Fruit fly (Drosophila melanogaster): Measurements from ENCODE around the gene pic.

Gene pic

DNA sequence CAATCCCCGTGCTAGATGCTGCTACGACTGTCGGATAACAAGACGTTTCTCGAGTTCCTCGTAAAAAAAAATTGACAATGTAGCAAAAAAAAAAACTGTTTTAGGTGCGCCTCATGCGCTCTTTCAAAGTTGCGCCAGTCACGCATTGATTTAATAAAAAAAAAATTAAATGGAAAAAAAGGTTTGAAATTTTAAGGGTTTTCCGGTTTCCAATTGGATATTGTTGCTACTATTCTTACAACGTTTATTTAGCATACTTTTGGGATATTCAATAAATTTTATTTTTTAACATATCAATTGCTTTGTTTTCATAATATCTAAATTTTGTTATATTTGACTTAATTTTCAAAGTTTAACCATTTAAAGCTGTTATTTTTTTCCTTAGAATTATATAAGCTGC lies 4.5 kb downstream of the pic start:
- TF ChIP-seq CG8301 (tag; optimal IDR thresholded peaks at IDR 0.05): no peak
- TF ChIP-seq CG32121 (GFP tag; IDR thresholded peaks at IDR 0.05): no peak
- no peak for TF ChIP-seq CG34367 (tag; optimal IDR thresholded peaks at IDR 0.05)
- no peak for TF ChIP-seq D1 (tag; optimal IDR thresholded peaks at IDR 0.05)
- TF ChIP-seq CG14655 (GFP tag; optimal IDR thresholded peaks at IDR 0.05): no peak
- TF ChIP-seq fd96Ca (GFP tag; IDR thresholded peaks at IDR 0.05): no peak
- no peak for TF ChIP-seq CG17806 (tag; optimal IDR thresholded peaks at IDR 0.05)
- no peak for TF ChIP-seq CG12605 (GFP tag; IDR thresholded peaks at IDR 0.05)
- TF ChIP-seq CG4496 (GFP tag; IDR thresholded peaks at IDR 0.05): no peak
- TF ChIP-seq EcR (GFP tag; optimal IDR thresholded peaks at IDR 0.05): no peak
- no peak for TF ChIP-seq gl (tag; optimal IDR thresholded peaks at IDR 0.05)
- TF ChIP-seq CG15710 (tag; optimal IDR thresholded peaks at IDR 0.05): no peak
- TF ChIP-seq rn (GFP tag; IDR thresholded peaks at IDR 0.05): no peak
- no peak for TF ChIP-seq CG13204 (GFP tag; optimal IDR thresholded peaks at IDR 0.05)
- TF ChIP-seq Pif1B (GFP tag; optimal IDR thresholded peaks at IDR 0.05): no peak
- no peak for TF ChIP-seq Snoo (tag; optimal IDR thresholded peaks at IDR 0.05)
- TF ChIP-seq Ets98B (GFP tag; IDR thresholded peaks at IDR 0.05): no peak

DNA sequence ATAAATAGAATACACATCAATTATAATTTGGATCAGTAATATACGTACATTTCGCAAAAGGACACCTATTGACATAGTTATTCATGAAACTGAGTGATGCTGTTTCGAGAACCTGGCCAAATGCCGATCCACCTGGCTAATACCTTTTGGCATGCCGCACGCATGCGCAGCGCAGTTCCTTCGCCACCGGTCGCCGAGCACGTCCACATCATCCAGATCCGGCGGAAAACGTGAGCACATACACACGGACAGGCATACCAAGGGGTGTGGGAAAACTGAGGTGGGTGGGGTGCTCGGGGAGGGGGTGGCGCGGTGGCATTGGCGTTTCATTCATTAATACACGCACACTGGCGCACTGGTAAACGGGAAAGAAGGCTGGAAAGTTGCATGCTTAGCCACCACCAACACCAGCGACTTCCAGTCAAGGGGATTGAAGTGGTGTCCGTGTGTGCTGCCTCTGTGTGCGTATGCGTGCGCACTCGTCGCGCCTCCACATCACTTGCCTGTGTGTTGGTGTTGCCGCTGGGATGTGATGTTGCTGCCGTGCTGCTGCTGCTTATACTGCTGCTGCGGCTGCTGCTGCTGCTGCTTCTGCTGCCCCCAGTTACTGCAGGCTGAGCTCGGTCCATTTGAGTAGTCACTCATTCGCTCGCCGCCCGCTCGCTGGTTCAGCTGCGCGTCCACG lies 5.2 kb downstream of the pic start, which contains the start of gene sim:
sim (plus strand) TSS at position 635 of the 685 bp plus-strand sequence.
- TF ChIP-seq Pif1B (GFP tag; optimal IDR thresholded peaks at IDR 0.05) (no peak), fd96Ca (GFP tag; IDR thresholded peaks at IDR 0.05) (0 out of 3 replicates have a peak, but pooled peaks have one; percentile 35), CG13204 (GFP tag; optimal IDR thresholded peaks at IDR 0.05) (peak; percentile 47)

DNA sequence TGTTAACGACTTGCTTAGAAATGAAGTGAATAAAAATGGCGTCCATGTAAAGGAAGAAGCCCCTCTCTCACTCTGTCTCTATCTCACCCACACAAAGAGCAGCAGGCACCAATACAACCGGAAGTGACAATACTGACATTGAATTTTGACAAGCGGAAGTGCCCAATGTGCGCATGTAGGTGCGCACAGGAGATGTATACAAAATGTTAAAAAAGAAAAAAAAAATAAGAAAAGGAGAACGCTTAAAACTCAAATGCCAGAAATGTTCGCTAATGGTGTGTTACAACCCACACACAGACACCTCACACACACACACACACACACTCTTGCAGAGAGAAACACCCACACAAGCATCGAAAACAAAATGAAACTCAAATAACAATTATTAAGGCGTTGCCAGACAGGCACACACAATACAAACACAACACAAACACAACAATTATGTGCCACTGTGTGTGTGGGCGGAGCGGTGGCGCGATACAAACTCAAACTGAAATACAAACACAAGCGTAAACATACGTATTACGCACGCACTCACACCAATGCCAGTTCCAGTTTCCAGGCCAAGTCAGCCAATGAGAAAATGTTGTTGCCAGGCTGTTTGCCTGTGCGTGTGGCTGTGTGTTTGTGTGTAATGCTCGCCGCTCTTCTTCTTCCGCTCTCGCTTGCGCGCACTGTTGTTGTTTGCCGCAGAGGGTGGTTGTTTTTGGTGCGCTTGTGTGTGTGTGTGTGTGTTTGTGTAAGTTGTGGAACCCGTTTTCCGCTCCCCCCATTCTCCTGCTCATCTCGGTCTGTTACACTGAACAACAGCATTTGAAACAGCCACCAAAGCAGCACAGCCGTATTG lies 11.9 kb downstream of the pic start:
- TF ChIP-seq CG13204 (GFP tag; optimal IDR thresholded peaks at IDR 0.05) (no peak), fd96Ca (GFP tag; IDR thresholded peaks at IDR 0.05) (peak; percentile 40; the same call in 1 of the 3 replicates), Pif1B (GFP tag; optimal IDR thresholded peaks at IDR 0.05) (no peak)

DNA sequence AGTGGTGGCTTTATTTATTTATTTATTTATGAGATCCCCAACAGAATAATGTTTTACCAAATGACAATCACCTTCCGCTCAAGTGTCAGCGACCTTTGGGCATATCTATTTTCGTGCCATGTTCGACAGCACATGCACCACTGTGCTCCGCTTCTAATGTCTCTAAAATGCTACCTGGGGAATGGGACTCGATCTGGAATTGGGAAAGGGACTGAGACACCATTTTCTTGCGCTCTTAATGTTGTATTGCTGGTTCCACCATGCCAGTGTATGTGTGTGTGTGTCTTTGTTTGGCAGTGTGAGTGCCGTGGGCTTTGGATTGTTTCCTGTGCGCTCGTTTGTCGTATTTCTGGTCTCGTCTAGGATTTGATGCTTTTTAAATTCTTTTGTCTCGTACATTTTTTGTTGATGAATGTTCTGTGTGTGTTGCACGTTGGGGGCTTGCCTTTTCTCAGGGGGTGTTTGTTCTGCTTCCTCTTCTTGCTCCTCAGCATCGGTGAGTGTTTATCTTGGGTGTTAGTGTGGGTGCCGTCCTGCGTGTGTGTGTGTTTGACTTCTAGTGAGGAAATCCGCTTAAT lies 13.2 kb downstream of the pic start:
- no peak for TF ChIP-seq fd96Ca (GFP tag; IDR thresholded peaks at IDR 0.05)
- TF ChIP-seq Ets98B (GFP tag; IDR thresholded peaks at IDR 0.05): no peak
- TF ChIP-seq CG15710 (tag; optimal IDR thresholded peaks at IDR 0.05): no peak
- no peak for TF ChIP-seq CG13204 (GFP tag; optimal IDR thresholded peaks at IDR 0.05)

DNA sequence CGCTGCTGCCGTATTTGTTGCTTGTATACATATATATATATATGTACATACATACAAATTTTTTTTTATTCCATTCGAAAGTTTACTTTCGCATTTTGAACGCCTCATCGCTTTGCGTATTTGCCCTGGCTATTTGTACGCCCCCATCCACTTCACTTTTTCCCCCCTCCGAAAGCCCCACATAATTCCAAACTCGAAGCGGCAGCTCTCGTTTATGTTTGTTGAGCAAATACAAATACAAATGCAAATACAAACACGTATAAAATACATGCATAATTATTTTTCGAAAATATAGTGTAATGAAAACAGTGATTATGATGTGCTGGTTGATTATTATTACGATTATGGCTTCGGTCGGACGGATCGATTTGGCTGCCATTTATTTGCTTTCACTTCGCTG lies 16.0 kb downstream of the pic start:
- TF ChIP-seq Pif1A (GFP tag; optimal IDR thresholded peaks at IDR 0.05) (peak; percentile 38), fd96Ca (GFP tag; IDR thresholded peaks at IDR 0.05) (no peak), gl (tag; optimal IDR thresholded peaks at IDR 0.05) (no peak), CG15710 (tag; optimal IDR thresholded peaks at IDR 0.05) (no peak), Snoo (tag; optimal IDR thresholded peaks at IDR 0.05) (peak; percentile 36), EcR (GFP tag; optimal IDR thresholded peaks at IDR 0.05) (no peak), CG10348 (GFP tag; IDR thresholded peaks at IDR 0.05) (no peak)

DNA sequence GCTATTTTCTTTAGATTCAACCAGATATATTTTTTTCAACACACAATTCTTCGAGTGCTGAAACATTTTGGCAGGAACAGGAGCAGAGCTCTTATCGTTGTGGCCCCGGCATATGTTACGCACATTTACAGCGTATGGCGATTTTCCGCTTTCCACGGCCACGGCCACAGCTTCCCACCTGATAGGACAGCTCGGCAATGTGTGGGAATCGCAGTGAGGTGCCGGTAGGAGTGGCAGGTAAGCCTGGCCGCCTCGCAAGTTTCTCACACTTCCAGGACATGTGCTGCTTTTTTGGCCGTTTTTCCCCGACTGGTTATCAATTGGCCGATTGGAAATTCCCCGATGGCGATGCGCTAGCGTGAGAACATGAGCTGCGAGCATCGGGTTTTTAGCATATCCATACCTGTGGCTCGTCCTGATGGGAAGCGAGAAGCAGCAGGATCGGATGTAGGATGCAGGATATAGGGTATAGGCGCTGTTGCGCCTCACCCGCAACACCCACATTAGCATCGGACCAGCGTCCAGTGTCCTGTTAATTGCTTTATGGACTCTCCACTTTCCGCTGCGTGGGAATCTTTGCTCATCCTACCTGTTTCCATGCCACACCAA lies 18.1 kb downstream of the pic start:
- TF ChIP-seq CG34367 (tag; optimal IDR thresholded peaks at IDR 0.05) (no peak), EcR (GFP tag; optimal IDR thresholded peaks at IDR 0.05) (no peak), CG32121 (GFP tag; IDR thresholded peaks at IDR 0.05) (no peak), rn (GFP tag; IDR thresholded peaks at IDR 0.05) (no peak), CG8301 (tag; optimal IDR thresholded peaks at IDR 0.05) (no peak), fd96Ca (GFP tag; IDR thresholded peaks at IDR 0.05) (no peak), CG4496 (GFP tag; IDR thresholded peaks at IDR 0.05) (no peak), Snoo (tag; optimal IDR thresholded peaks at IDR 0.05) (no peak), Pif1B (GFP tag; optimal IDR thresholded peaks at IDR 0.05) (no peak), CG13204 (GFP tag; optimal IDR thresholded peaks at IDR 0.05) (no peak), CG17806 (tag; optimal IDR thresholded peaks at IDR 0.05) (no peak), CG8159 (tag; optimal IDR thresholded peaks at IDR 0.05) (no peak), Ets98B (GFP tag; IDR thresholded peaks at IDR 0.05) (no peak), CG14655 (GFP tag; optimal IDR thresholded peaks at IDR 0.05) (no peak), gl (tag; optimal IDR thresholded peaks at IDR 0.05) (no peak), CG10348 (GFP tag; IDR thresholded peaks at IDR 0.05) (no peak), Pif1A (GFP tag; optimal IDR thresholded peaks at IDR 0.05) (no peak), D1 (tag; optimal IDR thresholded peaks at IDR 0.05) (no peak), CG9948 (tag; optimal IDR thresholded peaks at IDR 0.05) (no peak), CG15710 (tag; optimal IDR thresholded peaks at IDR 0.05) (no peak)
